Fruit fly (Drosophila melanogaster): ENCODE data around the gene CG9853.

The CG9853 gene

DNA sequence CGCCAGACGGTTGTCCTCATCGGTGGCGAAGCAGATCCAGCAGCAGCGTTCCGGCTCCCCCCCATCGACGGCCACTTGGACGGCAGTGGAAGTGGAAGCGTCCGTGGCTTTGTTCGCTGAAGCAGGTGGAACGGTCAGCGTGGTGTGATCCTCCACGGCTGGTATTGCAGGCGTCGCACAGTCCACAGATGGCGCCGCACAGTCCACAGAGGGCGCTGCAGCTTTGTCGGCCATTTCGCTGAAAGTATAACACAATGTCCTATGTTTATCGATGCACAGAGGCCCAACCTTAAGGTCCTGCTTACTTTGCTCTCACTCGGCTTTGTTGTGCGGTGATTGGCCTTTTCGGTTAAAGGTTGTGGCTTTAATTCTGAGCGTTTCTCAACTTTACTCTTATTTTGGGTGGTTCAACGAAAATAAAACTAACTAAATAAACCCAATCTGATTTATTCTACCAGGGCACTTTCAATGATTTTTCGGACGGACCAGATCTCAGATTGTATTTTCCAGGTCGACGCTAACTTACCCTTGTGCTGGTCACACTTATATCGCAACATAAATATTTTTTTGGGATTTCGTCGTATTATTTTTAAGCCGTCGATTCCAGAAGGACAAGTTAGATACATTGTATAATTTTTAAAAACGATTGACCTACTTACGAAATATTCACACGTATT is 4.3 kb downstream of the CG9853 start, which contains the start of gene CG9855 (continued):
- TF ChIP-seq inv (GFP tag; IDR thresholded peaks at IDR 0.05; ENCODE audit: partially characterized antibody): no peak
- no peak for TF ChIP-seq nau (GFP tag; optimal IDR thresholded peaks at IDR 0.05)
- no peak for TF ChIP-seq insv (GFP tag; optimal IDR thresholded peaks at IDR 0.05)
- TF ChIP-seq CG8388 (GFP tag; optimal IDR thresholded peaks at IDR 0.05): no peak
- TF ChIP-seq klu (GFP tag; IDR thresholded peaks at IDR 0.05): no peak
- TF ChIP-seq CG15479 (GFP tag; optimal IDR thresholded peaks at IDR 0.05): no peak
- TF ChIP-seq Chrac-16 (GFP tag; optimal IDR thresholded peaks at IDR 0.05): no peak
- TF ChIP-seq croc (GFP tag; conservative IDR thresholded peaks at IDR 0.05): no peak
- no peak for TF ChIP-seq CG11456 (GFP tag; IDR thresholded peaks at IDR 0.05)
- TF ChIP-seq Gug (GFP tag; IDR thresholded peaks at IDR 0.05): no peak
- no peak for TF ChIP-seq CG4360 (GFP tag; IDR thresholded peaks at IDR 0.05)
- TF ChIP-seq slbo (GFP tag; IDR thresholded peaks at IDR 0.05): no peak
- no peak for TF ChIP-seq Rx (GFP tag; IDR thresholded peaks at IDR 0.05)
- TF ChIP-seq chn (GFP tag; optimal IDR thresholded peaks at IDR 0.05): no peak
- TF ChIP-seq CG6175 (GFP tag; IDR thresholded peaks at IDR 0.05): no peak
- TF ChIP-seq CG7786 (GFP tag; optimal IDR thresholded peaks at IDR 0.05): no peak
- TF ChIP-seq crol (GFP tag; IDR thresholded peaks at IDR 0.05): no peak
- no peak for TF ChIP-seq cad (GFP tag; optimal IDR thresholded peaks at IDR 0.05)
- TF ChIP-seq CG8281 (tag; optimal IDR thresholded peaks at IDR 0.05): no peak
- TF ChIP-seq toy (GFP tag; IDR thresholded peaks at IDR 0.05): no peak
- TF ChIP-seq CG11085 (GFP tag; IDR thresholded peaks at IDR 0.05): no peak
- TF ChIP-seq CG8478 (optimal IDR thresholded peaks at IDR 0.05): no peak
- TF ChIP-seq unpg (GFP tag; optimal IDR thresholded peaks at IDR 0.05): no peak
- TF ChIP-seq Myb (GFP tag; optimal IDR thresholded peaks at IDR 0.05): no peak
- TF ChIP-seq odd (GFP tag; optimal IDR thresholded peaks at IDR 0.05): no peak
- TF ChIP-seq sisA (GFP tag; IDR thresholded peaks at IDR 0.05): no peak
- no peak for TF ChIP-seq grn (GFP tag; optimal IDR thresholded peaks at IDR 0.05)
- TF ChIP-seq CG6654 (GFP tag; optimal IDR thresholded peaks at IDR 0.05): no peak
- no peak for TF ChIP-seq CG7556 (GFP tag; optimal IDR thresholded peaks at IDR 0.05)
- peak; percentile 78 for TF ChIP-seq MBD-R2 (GFP tag; IDR thresholded peaks at IDR 0.05)
- TF ChIP-seq CG31441 (GFP tag; IDR thresholded peaks at IDR 0.05): no peak
- no peak for TF ChIP-seq wek (GFP tag; optimal IDR thresholded peaks at IDR 0.05)
- no peak for TF ChIP-seq CG10959 (GFP tag; IDR thresholded peaks at IDR 0.05)
- peak; percentile 63 for TF ChIP-seq CG1603 (tag; optimal IDR thresholded peaks at IDR 0.05)
- no peak for TF ChIP-seq kay (GFP tag; optimal IDR thresholded peaks at IDR 0.05)
- no peak for TF ChIP-seq CG4820 (GFP tag; optimal IDR thresholded peaks at IDR 0.05)
- no peak for TF ChIP-seq sim (GFP tag; IDR thresholded peaks at IDR 0.05)
- no peak for TF ChIP-seq dimm (GFP tag; IDR thresholded peaks at IDR 0.05)
- no peak for TF ChIP-seq Hand (GFP tag; optimal IDR thresholded peaks at IDR 0.05)
- TF ChIP-seq chinmo (GFP tag; IDR thresholded peaks at IDR 0.05; ENCODE audit: partially characterized antibody): no peak
- no peak for TF ChIP-seq stc (GFP tag; IDR thresholded peaks at IDR 0.05)
- no peak for TF ChIP-seq CG1792 (GFP tag; optimal IDR thresholded peaks at IDR 0.05)
- TF ChIP-seq disco-r (GFP tag; optimal IDR thresholded peaks at IDR 0.05): no peak
- TF ChIP-seq CG18476 (GFP tag; optimal IDR thresholded peaks at IDR 0.05): no peak
- no peak for TF ChIP-seq so (GFP tag; IDR thresholded peaks at IDR 0.05)
- TF ChIP-seq CG5245 (GFP tag; optimal IDR thresholded peaks at IDR 0.05): no peak
- TF ChIP-seq CG4854 (GFP tag; optimal IDR thresholded peaks at IDR 0.05): no peak
- TF ChIP-seq PHDP (tag; optimal IDR thresholded peaks at IDR 0.05): no peak
- TF ChIP-seq HLHmδ (GFP tag; optimal IDR thresholded peaks at IDR 0.05): no peak
- no peak for TF ChIP-seq tap (tag; optimal IDR thresholded peaks at IDR 0.05)
- TF ChIP-seq Bdp1 (GFP tag; optimal IDR thresholded peaks at IDR 0.05): no peak
- no peak for TF ChIP-seq Gsc (GFP tag; IDR thresholded peaks at IDR 0.05)
- no peak for TF ChIP-seq CG12299 (tag; optimal IDR thresholded peaks at IDR 0.05)

Measured in whole organism, embryonic.